Worm (Caenorhabditis elegans): Measurements from ENCODE around the gene wee-1.3.

DNA sequence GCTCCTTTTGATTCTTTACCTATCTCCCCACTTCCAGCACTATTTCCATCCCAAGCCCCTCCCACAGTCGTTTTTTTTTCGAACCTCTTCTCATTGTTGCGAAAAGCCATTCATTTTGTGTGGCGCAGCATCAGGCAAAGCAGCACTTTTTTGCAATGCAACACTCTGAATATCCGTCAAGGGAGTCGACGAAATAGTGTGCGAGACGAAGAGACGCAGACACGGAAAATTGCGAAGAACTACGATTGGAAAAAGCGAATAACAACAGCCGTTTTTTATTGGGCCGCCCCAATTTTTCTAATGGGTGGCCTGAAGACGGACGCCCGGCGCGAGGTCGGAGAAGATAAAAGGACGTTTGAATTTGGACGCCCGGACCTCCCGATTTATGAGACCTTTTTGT is 13.6 kb upstream of the wee-1.3 start:
- TF ChIP-seq lsy-2 (tag; optimal IDR thresholded peaks at IDR 0.05): no peak
- no peak for TF ChIP-seq unc-39 (tag; optimal IDR thresholded peaks at IDR 0.05)
- no peak for TF ChIP-seq nhr-77 (tag; optimal IDR thresholded peaks at IDR 0.05)
- TF ChIP-seq nhr-129 (tag; optimal IDR thresholded peaks at IDR 0.05): no peak
- TF ChIP-seq nhr-12 (tag; optimal IDR thresholded peaks at IDR 0.05): no peak
- TF ChIP-seq snpc-4 (tag; optimal IDR thresholded peaks at IDR 0.05): no peak
- no peak for TF ChIP-seq ama-1 (optimal IDR thresholded peaks at IDR 0.05)
- TF ChIP-seq sma-3 (GFP tag; optimal IDR thresholded peaks at IDR 0.05): no peak
- TF ChIP-seq nhr-11 (tag; optimal IDR thresholded peaks at IDR 0.05): no peak
- no peak for TF ChIP-seq ceh-82 (tag; optimal IDR thresholded peaks at IDR 0.05)
- no peak for TF ChIP-seq R02D3.7 (tag; optimal IDR thresholded peaks at IDR 0.05)
- no peak for TF ChIP-seq peb-1 (tag; optimal IDR thresholded peaks at IDR 0.05)
- no peak for TF ChIP-seq lin-13 (GFP tag; optimal IDR thresholded peaks at IDR 0.05)
- TF ChIP-seq F13H6.1 (tag; optimal IDR thresholded peaks at IDR 0.05): no peak
